Worm (Caenorhabditis elegans): ENCODE measurements around the gene C15H7.4.
A peak's percentile ranks its signal among the peaks of the same experiment; 100 is the strongest.

C15H7.4 gene

ce11 chrIII:9663943-9664342 is 8.2 kb upstream of the C15H7.4 start:
- TF ChIP-seq sea-1 (GFP tag; conservative IDR thresholded peaks at IDR 0.05) (no peak), tra-4 (tag; optimal IDR thresholded peaks at IDR 0.05) (no peak), F13C5.2 (tag; optimal IDR thresholded peaks at IDR 0.05) (no peak), ceh-13 (GFP tag; optimal IDR thresholded peaks at IDR 0.05) (no peak), ama-1 (optimal IDR thresholded peaks at IDR 0.05) (no peak), tbx-11 (GFP tag; IDR thresholded peaks at IDR 0.05) (no peak), tbx-37 (GFP tag; conservative IDR thresholded peaks at IDR 0.05) (no peak), hmg-4 (GFP tag; optimal IDR thresholded peaks at IDR 0.05) (no peak), flt-1 (GFP tag; IDR thresholded peaks at IDR 0.05) (no peak), B0310.2 (tag; optimal IDR thresholded peaks at IDR 0.05) (no peak), ets-7 (tag; optimal IDR thresholded peaks at IDR 0.05) (no peak), scrt-1 (GFP tag; IDR thresholded peaks at IDR 0.05) (no peak), pes-1 (GFP tag; IDR thresholded peaks at IDR 0.05) (no peak), hnd-1 (tag; optimal IDR thresholded peaks at IDR 0.05) (no peak)

- TF ChIP-seq F13C5.2 (tag; optimal IDR thresholded peaks at IDR 0.05) (no peak), sea-1 (GFP tag; conservative IDR thresholded peaks at IDR 0.05) (no peak), tbx-11 (GFP tag; IDR thresholded peaks at IDR 0.05) (no peak), flt-1 (GFP tag; IDR thresholded peaks at IDR 0.05) (no peak), tbx-37 (GFP tag; conservative IDR thresholded peaks at IDR 0.05) (no peak), pes-1 (GFP tag; IDR thresholded peaks at IDR 0.05) (no peak), ets-7 (tag; optimal IDR thresholded peaks at IDR 0.05) (no peak), hnd-1 (tag; optimal IDR thresholded peaks at IDR 0.05) (no peak), ama-1 (optimal IDR thresholded peaks at IDR 0.05) (no peak), hmbx-1 (tag; optimal IDR thresholded peaks at IDR 0.05) (no peak), B0310.2 (tag; optimal IDR thresholded peaks at IDR 0.05) (no peak)
Measured at ce11 chrIII:9662266-9662959, 6.7 kb upstream of the C15H7.4 start.

- TF ChIP-seq hmg-4 (GFP tag; optimal IDR thresholded peaks at IDR 0.05) (no peak), ceh-13 (GFP tag; optimal IDR thresholded peaks at IDR 0.05) (no peak), hmbx-1 (tag; optimal IDR thresholded peaks at IDR 0.05) (no peak), ets-7 (tag; optimal IDR thresholded peaks at IDR 0.05) (no peak), F13C5.2 (tag; optimal IDR thresholded peaks at IDR 0.05) (no peak), tbx-37 (GFP tag; conservative IDR thresholded peaks at IDR 0.05) (no peak), pes-1 (GFP tag; IDR thresholded peaks at IDR 0.05) (no peak), tra-4 (tag; optimal IDR thresholded peaks at IDR 0.05) (no peak), scrt-1 (GFP tag; IDR thresholded peaks at IDR 0.05) (no peak), flt-1 (GFP tag; IDR thresholded peaks at IDR 0.05) (no peak), sea-1 (GFP tag; conservative IDR thresholded peaks at IDR 0.05) (no peak), tbx-11 (GFP tag; IDR thresholded peaks at IDR 0.05) (no peak), aly-1 (tag; optimal IDR thresholded peaks at IDR 0.05) (no peak), ceh-36 (tag; optimal IDR thresholded peaks at IDR 0.05) (no peak), ama-1 (optimal IDR thresholded peaks at IDR 0.05) (no peak), hnd-1 (tag; optimal IDR thresholded peaks at IDR 0.05) (no peak)
Measured at ce11 chrIII:9661119-9661518, 5.4 kb upstream of the C15H7.4 start.

ce11 chrIII:9658569-9658968 is 2.9 kb upstream of the C15H7.4 start:
- TF ChIP-seq ceh-36 (tag; optimal IDR thresholded peaks at IDR 0.05) = peak; percentile 37
- no peak for TF ChIP-seq ama-1 (optimal IDR thresholded peaks at IDR 0.05)
- no peak for TF ChIP-seq hmg-4 (GFP tag; optimal IDR thresholded peaks at IDR 0.05)
- TF ChIP-seq hmbx-1 (tag; optimal IDR thresholded peaks at IDR 0.05) = no peak

ce11 chrIII:9651871-9652270 is 3.8 kb downstream of the C15H7.4 start, which contains the start of gene C15H7.3:
Gene C15H7.3 (minus strand): TSS chrIII:9651971.
- TF ChIP-seq pes-1 (GFP tag; IDR thresholded peaks at IDR 0.05) = no peak
- TF ChIP-seq flt-1 (GFP tag; IDR thresholded peaks at IDR 0.05) = no peak
- no peak for TF ChIP-seq hmg-4 (GFP tag; optimal IDR thresholded peaks at IDR 0.05)
- TF ChIP-seq ama-1 (optimal IDR thresholded peaks at IDR 0.05) = no peak
- no peak for TF ChIP-seq tbx-11 (GFP tag; IDR thresholded peaks at IDR 0.05)
- TF ChIP-seq aly-1 (tag; optimal IDR thresholded peaks at IDR 0.05) = no peak
- TF ChIP-seq ceh-13 (GFP tag; optimal IDR thresholded peaks at IDR 0.05) = no peak
- TF ChIP-seq ceh-36 (tag; optimal IDR thresholded peaks at IDR 0.05) = no peak
- TF ChIP-seq F13C5.2 (tag; optimal IDR thresholded peaks at IDR 0.05) = no peak
- no peak for TF ChIP-seq hmbx-1 (tag; optimal IDR thresholded peaks at IDR 0.05)
- TF ChIP-seq scrt-1 (GFP tag; IDR thresholded peaks at IDR 0.05) = no peak
- no peak for TF ChIP-seq tbx-37 (GFP tag; conservative IDR thresholded peaks at IDR 0.05)
- no peak for TF ChIP-seq hnd-1 (tag; optimal IDR thresholded peaks at IDR 0.05)
- TF ChIP-seq ets-7 (tag; optimal IDR thresholded peaks at IDR 0.05) = no peak
- TF ChIP-seq B0310.2 (tag; optimal IDR thresholded peaks at IDR 0.05) = no peak
- no peak for TF ChIP-seq sea-1 (GFP tag; conservative IDR thresholded peaks at IDR 0.05)
- no peak for TF ChIP-seq tra-4 (tag; optimal IDR thresholded peaks at IDR 0.05)

- TF ChIP-seq tbx-11 (GFP tag; IDR thresholded peaks at IDR 0.05) = no peak
- TF ChIP-seq hmg-4 (GFP tag; optimal IDR thresholded peaks at IDR 0.05) = no peak
- no peak for TF ChIP-seq ceh-36 (tag; optimal IDR thresholded peaks at IDR 0.05)
- no peak for TF ChIP-seq flt-1 (GFP tag; IDR thresholded peaks at IDR 0.05)
- TF ChIP-seq hnd-1 (tag; optimal IDR thresholded peaks at IDR 0.05) = no peak
- TF ChIP-seq ceh-13 (GFP tag; optimal IDR thresholded peaks at IDR 0.05) = no peak
- no peak for TF ChIP-seq pes-1 (GFP tag; IDR thresholded peaks at IDR 0.05)
- no peak for TF ChIP-seq scrt-1 (GFP tag; IDR thresholded peaks at IDR 0.05)
- TF ChIP-seq tbx-37 (GFP tag; conservative IDR thresholded peaks at IDR 0.05) = no peak
- no peak for TF ChIP-seq ama-1 (optimal IDR thresholded peaks at IDR 0.05)
- TF ChIP-seq aly-1 (tag; optimal IDR thresholded peaks at IDR 0.05) = no peak
- TF ChIP-seq F13C5.2 (tag; optimal IDR thresholded peaks at IDR 0.05) = no peak
- TF ChIP-seq hmbx-1 (tag; optimal IDR thresholded peaks at IDR 0.05) = no peak
- TF ChIP-seq tra-4 (tag; optimal IDR thresholded peaks at IDR 0.05) = no peak
- no peak for TF ChIP-seq sea-1 (GFP tag; conservative IDR thresholded peaks at IDR 0.05)
- no peak for TF ChIP-seq ets-7 (tag; optimal IDR thresholded peaks at IDR 0.05)
- no peak for TF ChIP-seq B0310.2 (tag; optimal IDR thresholded peaks at IDR 0.05)
Measured at ce11 chrIII:9646440-9647021, 9.2 kb downstream of the C15H7.4 start.

ce11 chrIII:9645099-9645498 is 10.6 kb downstream of the C15H7.4 start:
- TF ChIP-seq flt-1 (GFP tag; IDR thresholded peaks at IDR 0.05) = no peak
- TF ChIP-seq scrt-1 (GFP tag; IDR thresholded peaks at IDR 0.05) = no peak
- no peak for TF ChIP-seq ets-7 (tag; optimal IDR thresholded peaks at IDR 0.05)
- TF ChIP-seq B0310.2 (tag; optimal IDR thresholded peaks at IDR 0.05) = no peak
- no peak for TF ChIP-seq aly-1 (tag; optimal IDR thresholded peaks at IDR 0.05)
- no peak for TF ChIP-seq F13C5.2 (tag; optimal IDR thresholded peaks at IDR 0.05)
- no peak for TF ChIP-seq ceh-36 (tag; optimal IDR thresholded peaks at IDR 0.05)
- TF ChIP-seq ama-1 (optimal IDR thresholded peaks at IDR 0.05) = no peak
- TF ChIP-seq tbx-11 (GFP tag; IDR thresholded peaks at IDR 0.05) = no peak
- TF ChIP-seq tra-4 (tag; optimal IDR thresholded peaks at IDR 0.05) = no peak
- TF ChIP-seq hmg-4 (GFP tag; optimal IDR thresholded peaks at IDR 0.05) = no peak
- no peak for TF ChIP-seq tbx-37 (GFP tag; conservative IDR thresholded peaks at IDR 0.05)
- no peak for TF ChIP-seq hnd-1 (tag; optimal IDR thresholded peaks at IDR 0.05)
- TF ChIP-seq ceh-13 (GFP tag; optimal IDR thresholded peaks at IDR 0.05) = no peak
- TF ChIP-seq sea-1 (GFP tag; conservative IDR thresholded peaks at IDR 0.05) = no peak
- no peak for TF ChIP-seq pes-1 (GFP tag; IDR thresholded peaks at IDR 0.05)
- no peak for TF ChIP-seq hmbx-1 (tag; optimal IDR thresholded peaks at IDR 0.05)

Data from whole organism, early embryonic.